Worm (Caenorhabditis elegans) whole organism, late embryonic: ENCODE measurements around the gene snu-66.

ENCODE experiments used
- K09A11.1 ChIP-seq: sonication (generic microtip); optimal IDR thresholded peaks from 2 replicates; lab custom pipeline; 2017; ENCODE audit warnings: antibody characterized with exemption, mild to moderate bottlenecking, missing genetic modification characterization, missing compliant biosample characterization; ENCODE audit not compliant: insufficient read depth
- Y22D7AL.16 ChIP-seq: sonication (generic microtip); optimal IDR thresholded peaks from 2 replicates; lab custom pipeline; 2016; ENCODE audit warnings: missing genetic modification characterization, missing compliant biosample characterization
- ceh-18 ChIP-seq: sonication (generic microtip); optimal IDR thresholded peaks from 2 replicates; lab custom pipeline; 2016; ENCODE audit warnings: missing genetic modification characterization, missing compliant biosample characterization
- ceh-34 ChIP-seq: sonication (generic microtip); optimal IDR thresholded peaks from 2 replicates; lab custom pipeline; 2016; ENCODE audit warnings: mild to moderate bottlenecking, missing genetic modification characterization, missing compliant biosample characterization
- elt-2 ChIP-seq: sonication (generic microtip); optimal IDR thresholded peaks from 2 replicates; lab custom pipeline; 2016; ENCODE audit warnings: missing genetic modification reagents, missing genetic modification characterization, missing compliant biosample characterization
- fkh-10 ChIP-seq: fragments of 150-350 bp; optimal IDR thresholded peaks from 2 replicates; lab custom pipeline; 2014; ENCODE audit warnings: missing biosample characterization, missing genetic modification reagents, missing genetic modification characterization
- hlh-15 ChIP-seq: sonication (generic microtip); optimal IDR thresholded peaks from 2 replicates; lab custom pipeline; 2016; ENCODE audit warnings: missing genetic modification characterization, missing compliant biosample characterization
- nhr-11 ChIP-seq: fragments of 150-350 bp; optimal IDR thresholded peaks from 2 replicates; lab custom pipeline; 2014; ENCODE audit warnings: missing biosample characterization, missing genetic modification characterization
- pqm-1 ChIP-seq: sonication (generic microtip); optimal IDR thresholded peaks from 2 replicates; lab custom pipeline; 2016; ENCODE audit warnings: missing genetic modification characterization, missing compliant biosample characterization
- ref-2 ChIP-seq: sonication (generic microtip); optimal IDR thresholded peaks from 2 replicates; lab custom pipeline; 2016; ENCODE audit warnings: missing genetic modification characterization, missing compliant biosample characterization
- tbx-2 ChIP-seq: sonication (generic microtip); optimal IDR thresholded peaks from 2 replicates; lab custom pipeline; 2016; ENCODE audit warnings: missing genetic modification characterization, missing compliant biosample characterization
- unc-86 ChIP-seq: sonication (generic microtip); optimal IDR thresholded peaks from 2 replicates; lab custom pipeline; 2016; ENCODE audit warnings: missing genetic modification characterization, missing compliant biosample characterization

ce11 chrV:7547479-7547878 lies 28.0 kb downstream of the snu-66 start, which contains the start of gene ftn-1:
- TF ChIP-seq elt-2 (tag; lab: Kevin White, UChicago) (no peak), ref-2 (tag; lab: Kevin White, UChicago) (no peak), unc-86 (tag; lab: Kevin White, UChicago) (no peak), K09A11.1 (tag; lab: Kevin White, UChicago) (no peak), pqm-1 (tag; lab: Kevin White, UChicago) (no peak), nhr-11 (no peak), hlh-15 (tag; lab: Kevin White, UChicago) (no peak), ceh-18 (tag; lab: Kevin White, UChicago) (no peak), Y22D7AL.16 (no peak), fkh-10 (GFP tag; lab: Kevin White, UChicago) (no peak), tbx-2 (tag; lab: Kevin White, UChicago) (no peak), ceh-34 (tag; lab: Kevin White, UChicago) (no peak)
